Fruit fly (Drosophila melanogaster) Kc167 (cell line): ENCODE results near the gene Snx27.

Source experiments
- Myc ChIP-seq: fragments of >200 bp; optimal IDR thresholded peaks from 2 replicates; lab custom pipeline; 2017; ENCODE audit warnings: missing external identifiers
- Sin3A ChIP-seq: fragments of >200 bp; optimal IDR thresholded peaks from 2 replicates; lab custom pipeline; 2018; ENCODE audit warnings: missing external identifiers
- h ChIP-seq: fragments of >200 bp; optimal IDR thresholded peaks from 3 replicates; lab custom pipeline; 2018; ENCODE audit warnings: missing external identifiers
- insv ChIP-seq: fragments of >200 bp; optimal IDR thresholded peaks from 3 replicates; lab custom pipeline; 2018; ENCODE audit warnings: missing external identifiers
- psq ChIP-seq: fragments of >200 bp; optimal IDR thresholded peaks from 2 replicates; lab custom pipeline; 2017; ENCODE audit warnings: missing external identifiers
- ttk ChIP-seq: sonication (Bioruptor generic); optimal IDR thresholded peaks from 2 replicates; lab custom pipeline; 2017; ENCODE audit warnings: missing external identifiers

Snx27 gene

dm6 chrX:5756146-5756545 lies 18.3 kb upstream of the Snx27 start:
- no peak for TF ChIP-seq Sin3A (lab: Kevin White, UChicago)
- TF ChIP-seq ttk (lab: Kevin White, UChicago) = no peak

DNA sequence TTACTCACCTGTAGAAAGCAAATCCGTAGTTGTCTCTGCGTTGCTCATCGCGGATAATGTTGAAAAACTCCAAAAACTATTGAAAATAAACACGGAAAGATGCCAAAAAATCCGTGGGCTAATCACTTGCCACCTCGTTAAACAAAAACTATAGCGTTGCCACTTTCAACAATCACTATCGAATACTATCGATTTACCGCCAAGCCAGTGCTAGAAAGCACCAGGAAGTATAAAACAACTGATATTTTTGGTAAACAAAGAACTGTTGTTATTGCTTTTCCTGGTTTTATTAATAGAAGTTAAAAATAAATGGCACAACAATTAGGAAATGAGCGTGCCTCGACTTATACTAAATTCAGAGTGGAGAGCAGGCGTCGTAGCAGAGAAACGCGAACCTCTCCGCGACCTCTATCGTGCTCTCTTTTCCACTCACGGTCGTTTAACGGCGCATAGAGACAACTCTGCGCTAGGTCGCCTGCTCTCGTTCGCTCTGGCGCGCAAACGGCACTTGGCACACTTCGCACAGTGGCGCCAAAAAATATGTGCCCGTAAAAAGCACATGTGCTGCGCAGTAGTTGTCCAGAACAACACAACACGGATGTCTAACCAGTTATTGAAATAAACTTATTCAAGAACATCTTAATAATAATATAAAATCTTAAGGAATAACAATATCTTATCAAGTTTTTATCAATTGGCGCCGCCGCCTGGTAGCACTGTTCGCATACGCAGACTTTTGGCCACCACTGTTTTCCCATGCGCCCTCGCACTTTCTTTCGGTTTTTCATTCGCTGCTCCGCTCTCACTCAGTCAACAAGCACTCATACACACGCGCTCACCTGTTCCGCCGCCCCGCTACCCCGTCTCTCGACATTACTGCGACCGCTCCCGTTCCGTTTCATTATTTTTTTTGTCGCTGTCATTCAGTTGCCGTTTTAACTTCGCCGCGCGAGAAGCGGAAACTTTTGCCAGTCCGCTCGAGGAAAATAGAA lies 17.3 kb upstream of the Snx27 start, which contains the start of the genes lin-52 and CG15771:
lin-52 (minus strand) TSS at position 122 of the 992 bp plus-strand sequence.
CG15771 (plus strand) TSS at position 738 of the 992 bp plus-strand sequence.
- no peak for TF ChIP-seq Myc (lab: Kevin White, UChicago)
- TF ChIP-seq insv (lab: Kevin White, UChicago) = no peak
- TF ChIP-seq Sin3A (lab: Kevin White, UChicago) = no peak
- no peak for TF ChIP-seq psq (lab: Kevin White, UChicago)
- no peak for TF ChIP-seq ttk (lab: Kevin White, UChicago)
- TF ChIP-seq h (lab: Kevin White, UChicago) = no peak

DNA sequence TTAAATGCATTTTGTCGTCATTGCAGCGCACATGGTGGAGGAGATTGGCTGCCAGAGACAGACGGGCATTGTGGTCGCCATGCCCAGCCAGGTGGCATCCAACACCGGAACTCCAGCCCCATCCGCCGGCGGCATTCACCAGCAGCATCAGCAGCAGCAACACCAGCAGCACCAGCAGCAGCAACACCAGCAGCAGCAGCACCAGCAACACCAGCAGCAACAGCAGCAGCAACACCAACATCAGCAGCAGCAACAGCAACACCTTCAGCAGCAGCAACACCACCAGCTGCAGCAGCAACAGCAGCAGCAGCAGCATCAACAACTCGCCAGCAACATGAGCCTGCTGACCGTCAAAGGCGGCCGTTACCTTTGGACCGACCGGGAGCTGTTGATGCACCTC lies 15.0 kb upstream of the Snx27 start:
- no peak for TF ChIP-seq h (lab: Kevin White, UChicago)
- no peak for TF ChIP-seq psq (lab: Kevin White, UChicago)
- TF ChIP-seq Myc (lab: Kevin White, UChicago) = no peak
- TF ChIP-seq insv (lab: Kevin White, UChicago) = no peak
- TF ChIP-seq ttk (lab: Kevin White, UChicago) = no peak
- TF ChIP-seq Sin3A (lab: Kevin White, UChicago) = no peak

DNA sequence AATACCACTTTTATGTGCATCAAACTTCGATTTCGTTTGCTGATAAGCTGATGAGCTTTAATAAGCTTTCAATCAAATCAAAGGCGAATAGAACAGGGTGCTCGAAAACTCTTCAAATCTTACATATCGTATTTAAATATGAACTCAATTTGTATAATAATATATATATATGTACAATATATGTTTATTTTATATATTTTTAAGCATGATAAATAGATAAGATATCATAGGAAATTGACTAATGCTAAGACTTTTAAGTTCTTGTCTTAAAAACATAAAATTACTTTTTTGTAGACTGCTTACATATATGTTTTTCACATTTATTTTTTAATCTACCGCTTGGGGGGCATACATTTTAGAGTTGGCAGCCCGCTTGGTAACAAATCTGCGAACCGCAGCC lies 14.1 kb upstream of the Snx27 start, which contains the start of gene CG15772:
CG15772 (plus strand) TSS at position 301 of the 400 bp plus-strand sequence.
- TF ChIP-seq insv (lab: Kevin White, UChicago) = no peak
- TF ChIP-seq h (lab: Kevin White, UChicago) = no peak
- TF ChIP-seq ttk (lab: Kevin White, UChicago) = no peak

DNA sequence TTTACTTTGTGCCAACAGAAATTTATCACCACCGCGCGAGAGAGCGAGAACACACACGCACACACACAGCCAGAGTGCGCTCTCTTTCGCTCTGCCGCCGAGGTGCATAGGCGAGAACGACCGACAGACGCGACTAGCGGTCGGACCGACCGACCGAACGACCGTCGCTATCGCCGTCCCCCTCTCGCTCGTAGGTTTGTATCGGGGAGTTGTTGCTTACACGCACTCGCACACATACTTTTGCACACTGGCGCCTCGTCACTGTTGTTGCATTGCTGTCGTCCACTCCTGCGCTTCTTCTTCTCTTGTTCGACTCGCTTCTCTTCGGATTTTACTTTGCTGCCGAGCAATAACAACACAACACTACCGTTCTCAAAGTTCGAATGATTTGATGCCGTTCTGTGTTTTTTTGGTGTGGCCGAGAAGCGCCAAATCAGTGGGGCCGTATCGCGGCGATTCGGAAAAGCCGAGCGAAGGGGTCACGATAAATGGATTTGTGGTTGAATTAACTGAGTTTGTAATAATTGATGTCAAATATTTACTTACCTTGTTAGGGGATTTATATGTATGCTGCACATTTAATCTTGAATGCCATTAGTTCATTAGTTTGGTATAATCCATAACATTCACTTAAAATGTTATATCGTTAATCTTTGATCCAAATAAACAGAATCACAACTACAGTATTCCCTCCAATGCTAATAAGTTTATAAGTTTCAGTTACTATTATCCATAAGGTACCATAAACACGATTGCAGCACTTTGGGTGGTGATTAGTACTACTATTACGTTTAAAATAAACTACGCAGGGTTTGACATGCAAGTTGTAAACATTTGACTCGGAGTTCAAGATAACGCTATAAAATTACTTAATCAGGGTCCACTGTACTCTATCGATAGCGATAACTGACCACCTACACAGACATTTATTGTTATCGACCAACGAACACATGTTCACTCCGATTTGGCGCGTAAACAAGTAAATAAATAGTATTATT lies 9.3 kb upstream of the Snx27 start, which contains the start of the genes IntS6 and Rtel1:
IntS6 (minus strand) TSS at position 391 of the 998 bp plus-strand sequence.
Rtel1 (plus strand) TSS at position 884 of the 998 bp plus-strand sequence.
- no peak for TF ChIP-seq psq (lab: Kevin White, UChicago)
- TF ChIP-seq Myc (lab: Kevin White, UChicago) = no peak
- no peak for TF ChIP-seq h (lab: Kevin White, UChicago)
- TF ChIP-seq ttk (lab: Kevin White, UChicago) = no peak
- TF ChIP-seq insv (lab: Kevin White, UChicago) = no peak
- no peak for TF ChIP-seq Sin3A (lab: Kevin White, UChicago)

dm6 chrX:5745840-5746815 lies 8.3 kb upstream of the Snx27 start:
- TF ChIP-seq h (lab: Kevin White, UChicago) = no peak
- no peak for TF ChIP-seq Sin3A (lab: Kevin White, UChicago)
- no peak for TF ChIP-seq insv (lab: Kevin White, UChicago)
- TF ChIP-seq psq (lab: Kevin White, UChicago) = no peak
- TF ChIP-seq Myc (lab: Kevin White, UChicago) = no peak
- TF ChIP-seq ttk (lab: Kevin White, UChicago) = no peak

- TF ChIP-seq ttk (lab: Kevin White, UChicago) (no peak), insv (lab: Kevin White, UChicago) (no peak), psq (lab: Kevin White, UChicago) (no peak), Myc (lab: Kevin White, UChicago) (no peak), h (lab: Kevin White, UChicago) (no peak), Sin3A (lab: Kevin White, UChicago) (no peak)
These were observed 7.3 kb upstream of the Snx27 start for dm6 chrX:5744992-5745732.

dm6 chrX:5744277-5744846 lies 6.5 kb upstream of the Snx27 start:
- TF ChIP-seq insv (lab: Kevin White, UChicago) (no peak), psq (lab: Kevin White, UChicago) (no peak), Sin3A (lab: Kevin White, UChicago) (no peak)

- TF ChIP-seq h (lab: Kevin White, UChicago) = no peak
- TF ChIP-seq Myc (lab: Kevin White, UChicago) = no peak
- TF ChIP-seq ttk (lab: Kevin White, UChicago) = no peak
- no peak for TF ChIP-seq insv (lab: Kevin White, UChicago)
- TF ChIP-seq Sin3A (lab: Kevin White, UChicago) = no peak
- no peak for TF ChIP-seq psq (lab: Kevin White, UChicago)
These were observed 3.8 kb upstream of the Snx27 start for dm6 chrX:5741625-5742024.
